Worm (Caenorhabditis elegans) whole organism, early embryonic: ENCODE data around the gene dlg-1.

Experiments
- F13C5.2 ChIP-seq: sonication (generic microtip); optimal IDR thresholded peaks from 2 replicates; lab custom pipeline; 2017; ENCODE audit warnings: mild to moderate bottlenecking, missing genetic modification characterization, inconsistent platforms, missing compliant biosample characterization
- ama-1 ChIP-seq: fragments of 150-350 bp; optimal IDR thresholded peaks from 2 replicates; lab custom pipeline; 2014
- ceh-36 ChIP-seq: sonication (generic microtip); optimal IDR thresholded peaks from 2 replicates; lab custom pipeline; 2016; ENCODE audit warnings: missing genetic modification characterization, inconsistent platforms, missing compliant biosample characterization
- flt-1 ChIP-seq: fragments of 200-800 bp; sonication (Bioruptor generic); IDR thresholded peaks from 2 replicates; pipeline ENCODE4 v1.3.6; 2022; ENCODE audit warnings: missing genetic modification characterization, missing compliant biosample characterization
- hmg-4 ChIP-seq: fragments of 200-800 bp; sonication (Bioruptor generic); optimal IDR thresholded peaks from 2 replicates; lab custom pipeline; 2018; ENCODE audit warnings: mild to moderate bottlenecking, missing genetic modification characterization, missing compliant biosample characterization
- pes-1 ChIP-seq: fragments of 200-800 bp; sonication (Bioruptor generic); IDR thresholded peaks from 2 replicates; pipeline ENCODE4 v1.3.6; 2022; ENCODE audit warnings: missing genetic modification reagents, missing genetic modification characterization, missing compliant biosample characterization
- sea-1 ChIP-seq: fragments of 200-800 bp; sonication (Bioruptor generic); conservative IDR thresholded peaks from 2 replicates; pipeline ENCODE4 v1.3.6; 2022; ENCODE audit warnings: missing genetic modification characterization, missing compliant biosample characterization

- TF ChIP-seq ama-1 (lab: Kevin White, UChicago): no peak
- TF ChIP-seq sea-1 (GFP tag; lab: Robert Waterston, UW): no peak
- no peak for TF ChIP-seq hmg-4 (GFP tag; lab: Kevin White, UChicago)
- TF ChIP-seq flt-1: no peak
- no peak for TF ChIP-seq ceh-36 (tag; lab: Kevin White, UChicago)
- TF ChIP-seq F13C5.2 (tag; lab: Kevin White, UChicago): no peak
- no peak for TF ChIP-seq pes-1 (GFP tag; lab: Robert Waterston, UW)
These were observed 43.5 kb downstream of the dlg-1 start, which contains the start of gene mboa-3 for ce11 chrX:5522769-5523601.
